Worm (Caenorhabditis elegans) whole organism, young adult: ENCODE measurements around the gene spin-4.

Experiments
- C17E4.6 ChIP-seq: fragments of 200-800 bp; sonication (Bioruptor generic); IDR thresholded peaks from 2 replicates; pipeline ENCODE4 v1.3.6; 2022; ENCODE audit warnings: missing genetic modification reagents, missing genetic modification characterization, missing compliant biosample characterization
- F57A8.1 ChIP-seq: fragments of 200-800 bp; sonication (Bioruptor generic); optimal IDR thresholded peaks from 2 replicates; lab custom pipeline; 2018; ENCODE audit warnings: mild to moderate bottlenecking, missing genetic modification characterization, moderate library complexity, missing compliant biosample characterization
- Y79H2A.3 ChIP-seq: fragments of 200-800 bp; sonication (Bioruptor generic); conservative IDR thresholded peaks from 2 replicates; pipeline ENCODE4 v1.3.6; 2022; ENCODE audit warnings: missing genetic modification reagents, missing genetic modification characterization, missing compliant biosample characterization
- hlh-12 ChIP-seq: sonication (generic microtip); optimal IDR thresholded peaks from 2 replicates; lab custom pipeline; 2016; ENCODE audit warnings: missing genetic modification characterization, missing compliant biosample characterization
- hlh-26 ChIP-seq: fragments of 200-800 bp; sonication (Bioruptor generic); conservative IDR thresholded peaks from 2 replicates; pipeline ENCODE4 v1.3.6; 2022; ENCODE audit warnings: missing genetic modification reagents, missing genetic modification characterization, missing compliant biosample characterization
- hmg-20 ChIP-seq: fragments of 200-800 bp; sonication (Bioruptor generic); IDR thresholded peaks from 2 replicates; pipeline ENCODE4 v1.3.6; 2022; ENCODE audit warnings: missing genetic modification reagents, missing genetic modification characterization, missing compliant biosample characterization
- lag-1 ChIP-seq: fragments of 200-800 bp; sonication (Bioruptor generic); IDR thresholded peaks from 2 replicates; pipeline ENCODE4 v1.3.6; 2022; ENCODE audit warnings: missing genetic modification reagents, missing genetic modification characterization, missing compliant biosample characterization
- lsl-1 ChIP-seq: fragments of 200-800 bp; sonication (Bioruptor generic); optimal IDR thresholded peaks from 2 replicates; lab custom pipeline; 2018; ENCODE audit warnings: mild to moderate bottlenecking, missing genetic modification characterization, moderate library complexity, missing compliant biosample characterization
- mxl-1 ChIP-seq: sonication (generic microtip); optimal IDR thresholded peaks from 2 replicates; lab custom pipeline; 2016; ENCODE audit warnings: missing genetic modification characterization, missing compliant biosample characterization
- nhr-120 ChIP-seq: fragments of 200-800 bp; sonication (Bioruptor generic); IDR thresholded peaks from 2 replicates; pipeline ENCODE4 v1.3.6; 2022; ENCODE audit warnings: missing genetic modification characterization, missing compliant biosample characterization
- pha-4 ChIP-seq: fragments of 150-350 bp; sonication (generic microtip); optimal IDR thresholded peaks from 2 replicates; lab custom pipeline; 2014; ENCODE audit warnings: missing biosample characterization, missing genetic modification reagents, missing genetic modification characterization
- unc-62 ChIP-seq: fragments of 150-350 bp; optimal IDR thresholded peaks from 2 replicates; lab custom pipeline; 2014; ENCODE audit warnings: missing biosample characterization, missing genetic modification reagents, missing genetic modification characterization

- TF ChIP-seq Y79H2A.3 (GFP tag; lab: Robert Waterston, UW) (no peak), pha-4 (tag; lab: Kevin White, UChicago) (no peak), mxl-1 (tag; lab: Kevin White, UChicago) (no peak), hlh-12 (no peak), lsl-1 (no peak), F57A8.1 (GFP tag; lab: Kevin White, UChicago) (no peak), C17E4.6 (GFP tag; lab: Robert Waterston, UW) (no peak), unc-62 (GFP tag; lab: Kevin White, UChicago) (no peak), hlh-26 (GFP tag; lab: Robert Waterston, UW) (no peak), lag-1 (GFP tag; lab: Robert Waterston, UW) (no peak), nhr-120 (GFP tag; lab: Robert Waterston, UW) (no peak), hmg-20 (GFP tag; lab: Robert Waterston, UW) (no peak)
These were observed 45.5 kb upstream of the spin-4 start for ce11 chrIII:12642511-12643168.
